Worm (Caenorhabditis elegans): ENCODE measurements around the gene ttr-2.
A peak's percentile ranks its signal among the peaks of the same experiment; 100 is the strongest.

Gene ttr-2

DNA sequence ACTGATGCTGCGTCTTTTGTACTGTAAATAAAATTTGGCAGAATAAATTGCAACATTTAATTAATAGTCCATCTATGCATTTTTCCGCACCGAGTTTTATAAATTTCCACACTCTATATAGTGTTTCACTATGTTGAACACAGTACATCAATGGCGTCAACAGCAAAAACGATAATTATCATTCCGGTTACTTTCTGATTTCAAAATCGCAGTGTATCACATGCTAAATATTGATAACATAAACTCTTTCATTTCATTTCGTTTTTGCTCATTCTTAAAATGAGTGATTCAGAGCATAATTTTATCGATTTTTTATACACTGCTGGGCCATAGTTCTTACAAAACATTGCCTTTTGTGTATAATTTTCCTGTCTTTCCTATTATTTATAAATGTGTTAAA, 5.3 kb upstream of the ttr-2 start:
- TF ChIP-seq daf-16 (GFP tag; optimal IDR thresholded peaks at IDR 0.05) (no peak), daf-16 (tag; optimal IDR thresholded peaks at IDR 0.05) (peak; percentile 86), nhr-28 (tag; optimal IDR thresholded peaks at IDR 0.05) (peak; percentile 56), ces-1 (GFP tag; optimal IDR thresholded peaks at IDR 0.05) (no peak), dve-1 (tag; optimal IDR thresholded peaks at IDR 0.05; ENCODE audit: insufficient read depth) (peak; percentile 38), nhr-77 (tag; optimal IDR thresholded peaks at IDR 0.05) (peak; percentile 11), pha-4 (GFP tag; IDR thresholded peaks at IDR 0.05) (no peak), pha-4 (tag; optimal IDR thresholded peaks at IDR 0.05) (no peak), pqm-1 (tag; optimal IDR thresholded peaks at IDR 0.05) (peak; percentile 9), ctbp-1 (GFP tag; IDR thresholded peaks at IDR 0.05) (no peak), lim-7 (GFP tag; IDR thresholded peaks at IDR 0.05) (no peak), T26A8.4 (GFP tag; IDR thresholded peaks at IDR 0.05) (no peak), hlh-11 (tag; optimal IDR thresholded peaks at IDR 0.05) (peak; percentile 11), hlh-30 (tag; optimal IDR thresholded peaks at IDR 0.05; ENCODE audit: insufficient read depth) (peak; percentile 16)

DNA sequence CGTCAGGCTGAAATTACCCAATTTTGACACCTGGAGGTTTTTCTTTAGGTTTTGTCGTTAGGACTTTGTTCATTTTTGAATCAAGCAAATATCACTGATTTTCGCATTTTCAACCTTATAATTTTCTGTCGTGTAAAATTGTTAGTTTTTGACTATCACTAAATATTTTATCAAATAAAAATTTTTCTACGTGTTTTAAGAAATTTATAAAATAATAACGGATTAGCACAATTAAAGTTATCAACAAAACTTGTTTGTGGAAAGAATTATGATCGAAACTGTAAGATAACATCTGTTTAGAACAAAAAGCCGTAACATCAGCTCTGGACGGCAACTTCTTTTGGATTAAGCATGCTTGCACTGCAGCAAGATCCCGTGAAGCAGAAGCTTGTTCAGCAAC, 4.7 kb upstream of the ttr-2 start, which contains the start of gene cbp-2:
cbp-2 (plus strand) TSS at position 301 of the 400 bp plus-strand sequence.
- TF ChIP-seq ces-1 (GFP tag; optimal IDR thresholded peaks at IDR 0.05): no peak
- TF ChIP-seq tag-97 (GFP tag; IDR thresholded peaks at IDR 0.05): no peak
- TF ChIP-seq dmd-6 (GFP tag; IDR thresholded peaks at IDR 0.05): no peak
- TF ChIP-seq unc-62 (GFP tag; optimal IDR thresholded peaks at IDR 0.05 in 1 of 2): no peak
- no peak for TF ChIP-seq unc-62 (tag; optimal IDR thresholded peaks at IDR 0.05)
- no peak for TF ChIP-seq snpc-4 (tag; optimal IDR thresholded peaks at IDR 0.05)
- TF ChIP-seq ceh-28 (tag; optimal IDR thresholded peaks at IDR 0.05): no peak
- no peak for TF ChIP-seq lin-38 (GFP tag; IDR thresholded peaks at IDR 0.05)
- TF ChIP-seq hlh-11 (tag; optimal IDR thresholded peaks at IDR 0.05): no peak
- no peak for TF ChIP-seq duxl-1 (tag; optimal IDR thresholded peaks at IDR 0.05; ENCODE audit: poor library complexity)

DNA sequence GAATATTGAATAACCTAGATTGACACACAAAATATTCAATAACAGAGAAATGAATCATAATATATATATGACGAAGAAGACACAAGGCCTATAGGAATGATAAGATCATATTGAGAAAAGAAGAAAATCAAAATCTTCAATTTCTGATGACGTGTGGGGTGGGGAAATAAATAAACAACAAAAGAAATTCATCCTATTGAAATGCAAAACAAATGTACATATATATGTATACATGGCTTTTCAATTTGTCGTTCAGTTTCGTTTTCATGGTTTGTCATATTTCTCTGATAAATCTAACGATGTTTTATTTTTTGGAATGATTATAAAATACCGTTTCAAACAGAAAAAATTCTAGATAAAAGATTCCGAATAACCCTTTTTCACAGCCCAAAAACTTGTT, 919 bp upstream of the ttr-2 start, which contains the start of gene ttr-3:
ttr-3 (minus strand) TSS at position 101 of the 400 bp plus-strand sequence.
- TF ChIP-seq dmd-6 (GFP tag; IDR thresholded peaks at IDR 0.05) (no peak), dve-1 (tag; optimal IDR thresholded peaks at IDR 0.05; ENCODE audit: insufficient read depth) (peak; percentile 25)

DNA sequence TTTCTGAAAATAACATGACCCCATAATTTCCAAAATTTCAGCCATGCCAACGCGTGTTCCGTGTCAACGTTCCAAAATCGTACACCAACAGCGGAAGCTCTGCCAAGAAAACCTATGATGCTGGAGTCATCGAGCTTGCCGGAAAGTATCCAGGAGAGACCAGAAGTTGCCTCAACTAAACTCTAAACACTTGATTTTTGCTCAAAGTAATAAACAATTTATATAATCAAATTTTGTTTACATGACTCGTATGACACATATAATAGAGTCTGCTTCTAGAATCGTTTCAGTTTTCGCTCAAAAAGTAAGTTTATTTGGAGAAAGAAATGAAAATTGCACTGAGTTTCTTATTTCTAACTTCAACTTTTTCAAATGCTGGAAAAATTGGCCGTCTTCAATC, 1.2 kb downstream of the ttr-2 start, which contains the start of gene ttr-1:
ttr-1 (plus strand) TSS at position 301 of the 400 bp plus-strand sequence.
- TF ChIP-seq dve-1 (tag; optimal IDR thresholded peaks at IDR 0.05; ENCODE audit: insufficient read depth) (no peak), T26A8.4 (GFP tag; IDR thresholded peaks at IDR 0.05) (no peak), daf-19 (GFP tag; conservative IDR thresholded peaks at IDR 0.05) (no peak), vab-7 (GFP tag; IDR thresholded peaks at IDR 0.05) (no peak), R02D3.7 (tag; optimal IDR thresholded peaks at IDR 0.05) (no peak), unc-39 (tag; optimal IDR thresholded peaks at IDR 0.05) (no peak), arid-1 (GFP tag; conservative IDR thresholded peaks at IDR 0.05) (no peak), hlh-30 (tag; optimal IDR thresholded peaks at IDR 0.05; ENCODE audit: insufficient read depth) (no peak), madf-9 (GFP tag; conservative IDR thresholded peaks at IDR 0.05) (no peak), hif-1 (tag; optimal IDR thresholded peaks at IDR 0.05) (no peak), zip-2 (tag; optimal IDR thresholded peaks at IDR 0.05) (no peak), php-3 (GFP tag; IDR thresholded peaks at IDR 0.05) (no peak), zag-1 (tag; optimal IDR thresholded peaks at IDR 0.05) (no peak), zfp-3 (GFP tag; conservative IDR thresholded peaks at IDR 0.05) (no peak), Y48G9A.11 (GFP tag; IDR thresholded peaks at IDR 0.05) (no peak)

DNA sequence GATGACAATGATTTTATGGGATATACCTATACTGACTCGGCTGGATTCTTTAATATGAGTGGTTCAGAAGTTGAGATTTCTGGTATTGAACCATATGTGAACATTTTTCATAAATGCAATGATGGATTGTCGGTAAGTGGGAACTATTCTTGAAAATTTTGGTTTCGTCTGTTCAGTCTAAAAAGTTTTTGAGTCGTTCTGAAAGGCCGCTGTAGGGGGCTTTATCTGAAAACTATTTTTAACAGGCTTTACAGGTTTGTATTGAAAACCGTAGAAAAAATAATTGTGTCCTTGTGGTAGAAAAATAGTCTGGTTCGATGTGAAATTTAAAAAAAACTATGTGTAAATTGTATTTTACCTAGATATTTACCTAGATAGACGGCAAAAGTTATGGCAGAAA, 2.0 kb downstream of the ttr-2 start:
- TF ChIP-seq unc-130 (GFP tag; optimal IDR thresholded peaks at IDR 0.05) (no peak), aha-1 (tag) (peak; percentile 84)

Data from whole organism, L4 larva.